Fruit fly (Drosophila melanogaster): Measurements from ENCODE around the gene eIF4E7.
A peak's percentile ranks its signal among the peaks of the same experiment; 100 is the strongest.

Gene eIF4E7

DNA sequence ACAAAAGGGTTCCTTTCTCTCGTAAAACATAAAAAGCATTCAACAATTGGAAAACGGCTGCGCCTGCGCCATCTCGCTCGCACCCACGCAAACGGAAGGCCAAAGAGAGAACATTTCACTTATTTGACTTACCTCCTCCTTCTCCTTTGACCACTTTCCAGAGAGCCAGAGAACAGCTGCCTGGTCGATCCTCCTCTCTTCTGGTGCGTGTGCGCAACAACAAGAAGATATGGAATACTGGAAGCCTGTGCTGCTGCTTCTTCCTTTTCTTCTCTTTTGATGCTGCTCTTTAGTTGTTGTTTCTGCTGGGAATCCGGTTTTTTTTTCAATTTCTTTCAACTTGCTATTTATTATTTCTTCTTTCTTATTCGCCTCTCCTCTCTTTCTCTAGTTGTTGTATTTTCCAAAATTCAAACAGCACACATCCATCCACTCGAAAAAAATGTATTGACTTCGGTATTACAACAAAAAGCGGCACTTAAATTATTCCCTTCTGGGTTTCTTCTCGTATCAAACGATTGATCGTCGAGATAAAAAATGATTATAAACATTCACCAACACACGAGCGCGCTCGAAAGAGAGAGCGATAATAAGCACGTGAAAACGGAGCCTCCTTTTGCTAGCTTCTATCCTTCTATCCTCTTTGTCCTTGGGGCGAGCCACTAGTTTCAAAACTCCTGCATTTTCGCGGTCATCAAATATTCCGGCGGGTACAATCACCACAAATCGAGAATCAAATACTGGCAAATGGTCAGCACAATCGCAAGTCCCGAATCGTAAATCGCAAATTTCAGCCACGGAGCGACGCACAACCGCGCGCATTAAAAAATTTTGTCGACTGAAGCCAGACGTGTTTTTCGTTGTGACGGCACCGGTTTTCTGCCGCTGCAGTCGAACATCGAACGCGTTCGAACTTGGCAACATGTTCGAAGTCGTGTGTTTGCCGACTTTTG lies 27.9 kb downstream of the eIF4E7 start, which contains the start of gene CG3655:
Gene CG3655, minus strand, starts transcription at position 844 of the 953 bp plus-strand sequence.
- TF ChIP-seq Vsx2 (GFP tag; optimal IDR thresholded peaks at IDR 0.05; ENCODE audit: partially characterized antibody) (peak; percentile 24), psq (GFP tag; optimal IDR thresholded peaks at IDR 0.05) (peak; percentile 84), sv (GFP tag; optimal IDR thresholded peaks at IDR 0.05) (no peak), Dfd (GFP tag; optimal IDR thresholded peaks at IDR 0.05) (no peak), br (GFP tag; optimal IDR thresholded peaks at IDR 0.05) (no peak), Dif (GFP tag; optimal IDR thresholded peaks at IDR 0.05; ENCODE audit: partially characterized antibody) (peak; percentile 33), usp (GFP tag; optimal IDR thresholded peaks at IDR 0.05) (no peak), dl (GFP tag; optimal IDR thresholded peaks at IDR 0.05; ENCODE audit: insufficient read depth in 1 of 2, partially characterized antibody in 2 of 2) (peak in 1 of 2 experiments; percentile 35)

DNA sequence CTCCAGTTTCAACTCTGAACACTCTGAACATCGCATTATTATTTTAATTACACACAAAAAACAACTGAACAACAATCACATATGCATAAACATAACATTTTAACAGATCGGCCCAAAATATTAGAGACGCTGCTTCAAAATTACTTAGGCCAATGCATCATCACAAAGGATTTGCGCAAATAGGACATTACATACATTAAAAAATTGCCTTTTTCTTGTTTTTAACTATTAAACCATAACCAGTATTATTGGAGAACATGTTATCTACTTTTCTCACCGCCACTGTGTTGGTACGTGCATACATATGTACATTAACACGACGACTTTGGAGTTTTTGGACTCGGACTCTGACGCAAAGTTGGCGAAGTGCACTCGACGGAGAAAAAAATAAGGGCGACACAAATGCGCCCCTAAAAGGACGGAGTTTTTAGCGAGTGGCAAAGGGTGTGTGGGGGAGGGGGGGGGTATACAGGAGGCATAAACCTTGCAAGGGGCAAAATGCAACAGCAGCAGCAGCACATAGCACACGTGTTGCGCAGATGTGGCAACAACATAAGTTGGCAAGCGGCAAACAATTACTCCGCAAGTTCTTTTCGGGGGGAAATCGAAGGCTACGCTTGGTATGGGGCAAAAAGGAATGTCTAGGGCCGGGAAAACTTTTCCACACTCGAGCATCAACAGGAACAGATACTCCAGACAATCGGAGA lies 32.5 kb downstream of the eIF4E7 start:
- TF ChIP-seq Dfd (GFP tag; optimal IDR thresholded peaks at IDR 0.05) (no peak), Jra (GFP tag; optimal IDR thresholded peaks at IDR 0.05) (peak; percentile 22), HLH106 (tag; optimal IDR thresholded peaks at IDR 0.05) (peak; percentile 86), rgr (GFP tag; optimal IDR thresholded peaks at IDR 0.05) (peak; percentile 86), foxo (GFP tag; optimal IDR thresholded peaks at IDR 0.05) (peak in 1 of 2 experiments; percentile 89), pan (optimal IDR thresholded peaks at IDR 0.05) (no peak), usp (GFP tag; optimal IDR thresholded peaks at IDR 0.05) (no peak), jim (GFP tag; optimal IDR thresholded peaks at IDR 0.05) (no peak), Myc (optimal IDR thresholded peaks at IDR 0.05) (no peak), Vsx2 (GFP tag; optimal IDR thresholded peaks at IDR 0.05; ENCODE audit: partially characterized antibody) (no peak), ey (GFP tag; optimal IDR thresholded peaks at IDR 0.05) (peak; percentile 90), h (GFP tag; optimal IDR thresholded peaks at IDR 0.05) (peak; percentile 87), psq (GFP tag; optimal IDR thresholded peaks at IDR 0.05) (peak; percentile 67), Dif (GFP tag; optimal IDR thresholded peaks at IDR 0.05; ENCODE audit: partially characterized antibody) (no peak), Sp1 (GFP tag; optimal IDR thresholded peaks at IDR 0.05) (peak; percentile 86), CrebA (GFP tag; optimal IDR thresholded peaks at IDR 0.05; ENCODE audit: borderline replicate concordance) (peak; percentile 40), sage (GFP tag; optimal IDR thresholded peaks at IDR 0.05) (peak; percentile 78), dl (GFP tag; optimal IDR thresholded peaks at IDR 0.05; ENCODE audit: insufficient read depth in 1 of 2, partially characterized antibody in 2 of 2) (no peak), CG9705 (GFP tag; optimal IDR thresholded peaks at IDR 0.05) (peak; percentile 11), dmrt93B (GFP tag; optimal IDR thresholded peaks at IDR 0.05) (peak; percentile 78), N (GFP tag; optimal IDR thresholded peaks at IDR 0.05) (no peak), fru (GFP tag; optimal IDR thresholded peaks at IDR 0.05) (peak; percentile 84), woc (GFP tag; optimal IDR thresholded peaks at IDR 0.05) (peak; percentile 12), dsf (GFP tag; optimal IDR thresholded peaks at IDR 0.05; ENCODE audit: borderline replicate concordance) (no peak), Hr83 (GFP tag; optimal IDR thresholded peaks at IDR 0.05; ENCODE audit: poor library complexity, severe bottlenecking) (no peak), Abd-B (GFP tag; optimal IDR thresholded peaks at IDR 0.05) (no peak), tai (GFP tag; optimal IDR thresholded peaks at IDR 0.05) (peak; percentile 65), Hr78 (GFP tag; optimal IDR thresholded peaks at IDR 0.05) (no peak), GATAd (GFP tag; optimal IDR thresholded peaks at IDR 0.05) (no peak), lola (GFP tag; optimal IDR thresholded peaks at IDR 0.05) (no peak), OdsH (GFP tag; optimal IDR thresholded peaks at IDR 0.05) (peak; percentile 84), Mio (GFP tag; optimal IDR thresholded peaks at IDR 0.05) (peak; percentile 26), brk (GFP tag; optimal IDR thresholded peaks at IDR 0.05) (peak; percentile 38), CG32264 (GFP tag; optimal IDR thresholded peaks at IDR 0.05) (no peak), br (GFP tag; optimal IDR thresholded peaks at IDR 0.05) (peak; percentile 84), sv (GFP tag; optimal IDR thresholded peaks at IDR 0.05) (peak; percentile 32), Rel (GFP tag; optimal IDR thresholded peaks at IDR 0.05) (peak; percentile 43), Rel (tag; optimal IDR thresholded peaks at IDR 0.05) (peak; percentile 26), Hnf4 (GFP tag; optimal IDR thresholded peaks at IDR 0.05) (peak; percentile 82)

Measured in whole organism, wandering third instar larva.